Worm (Caenorhabditis elegans) whole organism, mixed stage, embryonic: ENCODE results near the gene F49C12.11.

Source experiments
- blmp-1 ChIP-seq: fragments of 150-350 bp; optimal IDR thresholded peaks from 2 replicates; lab custom pipeline; 2014; ENCODE audit warnings: missing biosample characterization, missing genetic modification characterization
- cnd-1 ChIP-seq: fragments of 200-800 bp; sonication (Bioruptor generic); optimal IDR thresholded peaks from 2 replicates; lab custom pipeline; 2018; ENCODE audit warnings: mild to moderate bottlenecking, missing genetic modification characterization, missing compliant biosample characterization
- lsy-2 ChIP-seq: fragments of 150-350 bp; optimal IDR thresholded peaks from 2 replicates; lab custom pipeline; 2014; ENCODE audit warnings: missing biosample characterization, missing genetic modification characterization
- mep-1 ChIP-seq: fragments of 150-350 bp; optimal IDR thresholded peaks from 2 replicates; lab custom pipeline; 2017; ENCODE audit warnings: missing biosample characterization, missing genetic modification reagents, missing genetic modification characterization, inconsistent platforms
- nhr-12 ChIP-seq: fragments of 150-350 bp; optimal IDR thresholded peaks from 2 replicates; lab custom pipeline; 2014; ENCODE audit warnings: missing biosample characterization, missing genetic modification characterization
- nhr-237 ChIP-seq: fragments of 150-350 bp; optimal IDR thresholded peaks from 2 replicates; lab custom pipeline; 2014; ENCODE audit warnings: missing biosample characterization, missing genetic modification characterization
- nhr-28 ChIP-seq: fragments of 150-350 bp; optimal IDR thresholded peaks from 2 replicates; lab custom pipeline; 2014; ENCODE audit warnings: missing biosample characterization, missing genetic modification characterization
- pha-4 ChIP-seq: fragments of 150-350 bp; optimal IDR thresholded peaks from 2 replicates; lab custom pipeline; 2018; ENCODE audit warnings: missing biosample characterization, missing genetic modification reagents, missing genetic modification characterization
- snpc-4 ChIP-seq: fragments of 150-350 bp; optimal IDR thresholded peaks from 2 replicates; lab custom pipeline; 2014; ENCODE audit warnings: missing biosample characterization, missing genetic modification characterization
- unc-62 ChIP-seq: fragments of 150-350 bp; optimal IDR thresholded peaks from 2 replicates; lab custom pipeline; 2014; ENCODE audit warnings: missing biosample characterization, missing genetic modification reagents, missing genetic modification characterization
- ztf-11 ChIP-seq: fragments of 150-350 bp; optimal IDR thresholded peaks from 2 replicates; lab custom pipeline; 2014; ENCODE audit warnings: missing biosample characterization, missing genetic modification characterization

DNA sequence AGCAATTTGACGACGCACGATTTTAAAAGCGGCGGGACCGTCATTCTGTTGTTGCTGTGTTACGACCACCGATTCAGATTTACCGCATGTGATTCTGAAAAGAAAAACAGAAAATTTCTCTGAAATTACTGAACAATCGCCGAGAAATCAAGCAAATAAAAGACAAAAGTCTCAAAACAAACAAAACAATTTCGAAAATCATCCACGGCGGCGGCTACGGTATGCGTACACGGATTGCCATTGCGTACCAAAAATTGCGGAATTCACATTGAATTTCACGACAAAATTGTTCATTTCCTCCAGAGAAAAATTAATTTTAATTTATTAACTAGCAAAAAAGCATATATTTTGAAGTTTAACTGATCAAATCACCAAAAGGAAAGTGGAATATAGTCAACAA lies 47.2 kb downstream of the F49C12.11 start, which contains the start of gene pezo-1:
- TF ChIP-seq nhr-12 (tag; lab: Kevin White, UChicago) (no peak), snpc-4 (tag; lab: Kevin White, UChicago) (no peak), pha-4 (tag; lab: Kevin White, UChicago) (no peak), nhr-28 (tag; lab: Kevin White, UChicago) (no peak), unc-62 (no peak), cnd-1 (no peak), nhr-237 (no peak), lsy-2 (peak; percentile 71), ztf-11 (tag; lab: Kevin White, UChicago) (no peak), mep-1 (no peak), blmp-1 (tag; lab: Kevin White, UChicago) (no peak)
